Fruit fly (Drosophila melanogaster) whole organism, pupa: ENCODE measurements around the gene CG9541.

ENCODE experiments used
- EcR ChIP-seq: fragments of 200-800 bp; sonication (Bioruptor generic); optimal IDR thresholded peaks from 3 replicates; lab custom pipeline; 2019; ENCODE audit warnings: missing biosample characterization, missing genetic modification characterization, mild to moderate bottlenecking, moderate library complexity, missing genetic modification reagents
- Snoo ChIP-seq: fragments of 200-800 bp; sonication (Bioruptor generic); optimal IDR thresholded peaks from 3 replicates; lab custom pipeline; 2017; ENCODE audit warnings: missing biosample characterization, mild to moderate bottlenecking, missing genetic modification characterization, inconsistent platforms

DNA sequence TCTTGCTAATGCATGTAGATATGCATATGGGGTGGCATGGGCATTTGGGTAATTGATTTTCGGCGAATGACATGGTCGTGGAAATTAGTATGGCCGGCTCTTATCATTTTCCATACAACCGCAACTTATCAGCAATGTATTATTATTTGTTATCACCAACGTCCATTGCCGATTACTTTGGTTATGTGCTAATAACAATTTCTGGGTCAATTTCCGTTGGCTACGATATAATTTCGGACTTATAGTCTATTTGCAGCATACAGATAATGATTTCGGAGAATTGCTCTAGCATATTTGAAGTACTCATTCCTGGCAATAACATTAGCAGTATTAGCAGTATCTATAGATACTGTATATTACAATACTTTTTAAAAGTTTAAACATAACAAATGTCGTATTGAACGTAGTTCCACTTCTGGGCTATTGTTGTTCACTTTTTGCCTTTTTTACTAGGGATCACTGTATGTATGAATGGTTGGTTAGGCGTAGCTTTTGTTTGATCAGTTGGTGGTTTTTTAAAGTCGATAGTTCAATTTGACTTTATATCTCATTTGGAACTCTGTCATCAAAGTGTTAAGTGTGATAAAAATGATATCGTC, 28.4 kb downstream of the CG9541 start, which contains the start of gene CG46397:
- TF ChIP-seq EcR (GFP tag; lab: Kevin White, UChicago) (no peak), Snoo (tag; lab: Kevin White, UChicago) (no peak)
